Worm (Caenorhabditis elegans): ENCODE measurements around the gene acc-1.

- TF ChIP-seq F13H6.1 (tag; optimal IDR thresholded peaks at IDR 0.05) (no peak), nhr-237 (tag; optimal IDR thresholded peaks at IDR 0.05) (no peak), lin-13 (GFP tag; optimal IDR thresholded peaks at IDR 0.05) (no peak), ztf-4 (tag; optimal IDR thresholded peaks at IDR 0.05) (no peak), sem-4 (tag; optimal IDR thresholded peaks at IDR 0.05) (no peak), nhr-77 (tag; optimal IDR thresholded peaks at IDR 0.05) (no peak), elt-3 (tag; optimal IDR thresholded peaks at IDR 0.05) (no peak), unc-62 (GFP tag; optimal IDR thresholded peaks at IDR 0.05) (no peak)
Observed at ce11 chrIV:9673683-9674336, 16.0 kb downstream of the acc-1 start.

Data from whole organism, L2 larva.